Worm (Caenorhabditis elegans): ENCODE results near the gene T10G3.1.

DNA sequence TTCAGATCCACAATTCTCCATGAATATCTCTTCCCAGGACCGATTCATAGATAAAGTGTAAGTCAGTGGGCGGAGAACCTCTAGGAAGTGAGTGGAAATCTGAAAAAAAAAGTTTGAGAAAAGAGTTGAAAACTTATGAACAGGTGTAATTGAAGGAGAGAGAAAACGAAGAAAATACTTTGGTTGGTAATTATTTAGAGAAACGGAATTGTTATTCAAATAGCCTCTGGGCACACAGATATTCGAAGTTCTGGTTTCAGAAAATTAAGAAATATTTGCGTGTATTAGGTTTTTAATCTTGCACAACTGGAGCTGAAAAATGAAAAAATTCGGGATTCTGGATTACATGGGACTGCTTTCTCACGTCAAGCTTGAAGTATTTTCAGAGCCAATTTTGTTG is 6.3 kb upstream of the T10G3.1 start, which contains the start of gene T10G3.2:
- TF ChIP-seq klf-2 (GFP tag; conservative IDR thresholded peaks at IDR 0.05) (no peak), tab-1 (GFP tag; IDR thresholded peaks at IDR 0.05) (no peak), ztf-29 (GFP tag; IDR thresholded peaks at IDR 0.05) (no peak), med-1 (GFP tag; optimal IDR thresholded peaks at IDR 0.05; ENCODE audit: insufficient read depth) (no peak), flt-1 (GFP tag; IDR thresholded peaks at IDR 0.05) (no peak), cog-1 (tag; optimal IDR thresholded peaks at IDR 0.05) (no peak), ztf-23 (GFP tag; IDR thresholded peaks at IDR 0.05) (no peak)

Data from whole organism, midembryonic.